Fruit fly (Drosophila melanogaster): ENCODE data around the gene LpR1.

The LpR1 gene

DNA sequence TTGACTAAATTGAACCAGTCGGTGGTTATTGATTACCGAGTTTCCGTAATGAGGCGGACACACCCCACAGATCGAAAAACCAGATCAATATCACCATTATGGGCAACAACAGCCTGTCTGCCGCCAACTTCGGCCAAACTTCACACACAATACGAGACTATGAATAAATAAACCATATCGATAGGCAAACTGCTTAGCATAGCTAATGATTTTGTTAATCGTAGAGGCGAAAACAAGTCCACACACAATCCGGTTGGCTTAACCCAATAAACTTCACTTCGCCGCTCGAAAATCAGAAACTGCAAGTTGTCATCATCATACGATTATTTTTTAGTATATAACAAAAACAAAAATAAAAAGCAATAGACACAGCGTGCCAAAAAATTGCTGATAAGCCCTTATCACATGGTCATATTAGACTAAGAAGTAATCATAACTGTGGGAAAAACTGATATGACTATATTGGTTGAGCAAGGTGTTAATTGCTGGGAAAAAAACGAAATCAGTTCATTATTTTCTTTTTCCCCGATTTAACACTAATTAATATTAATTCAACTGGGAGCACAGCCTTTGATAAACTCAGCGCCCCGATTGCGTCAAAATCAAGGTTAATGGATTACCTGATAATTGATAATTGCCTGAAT is 6.9 kb downstream of the LpR1 start:
- TF ChIP-seq cyc (GFP tag; optimal IDR thresholded peaks at IDR 0.05) = no peak
- TF ChIP-seq Hr4 (GFP tag; optimal IDR thresholded peaks at IDR 0.05) = no peak
- TF ChIP-seq Lpt (GFP tag; optimal IDR thresholded peaks at IDR 0.05) = no peak
- peak; percentile 87 for TF ChIP-seq svp (GFP tag)
- TF ChIP-seq Sox14 (GFP tag; optimal IDR thresholded peaks at IDR 0.05) = no peak

DNA sequence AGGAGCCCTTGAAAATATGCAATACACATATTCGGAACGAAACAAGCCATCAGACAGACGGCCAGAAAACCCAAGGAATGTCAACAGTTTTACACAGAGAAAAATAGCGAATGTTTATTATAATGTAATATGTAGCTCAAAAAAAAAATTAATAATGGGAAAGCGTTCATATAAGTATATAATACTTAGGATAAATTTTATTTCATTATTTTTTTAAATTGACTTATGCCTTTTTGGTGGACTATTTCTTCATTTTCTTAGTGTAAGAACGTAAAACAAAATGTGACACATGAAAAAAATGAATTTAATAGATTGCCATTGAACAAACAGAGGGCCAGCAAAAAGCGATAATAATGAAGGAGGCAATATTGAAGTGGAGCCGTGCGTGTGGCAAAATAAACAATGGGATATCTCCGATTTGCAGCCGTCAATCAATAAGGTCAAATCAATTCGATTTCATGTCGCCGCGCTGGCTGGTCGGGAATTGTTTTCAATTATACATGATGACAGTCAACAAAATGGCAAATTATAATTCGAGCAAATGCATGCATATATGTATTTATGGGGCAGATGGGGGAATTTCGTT is 8.0 kb downstream of the LpR1 start:
- peak; percentile 47 for TF ChIP-seq fkh (GFP tag; optimal IDR thresholded peaks at IDR 0.05)
- TF ChIP-seq dsx (GFP tag; optimal IDR thresholded peaks at IDR 0.05; ENCODE audit: poor library complexity, severe bottlenecking) = peak; percentile 47
- TF ChIP-seq net (GFP tag; optimal IDR thresholded peaks at IDR 0.05) = no peak
- peak; percentile 85 for TF ChIP-seq Eip78C (GFP tag)
- peak; percentile 8 for TF ChIP-seq topi (GFP tag; optimal IDR thresholded peaks at IDR 0.05)
- TF ChIP-seq svp (GFP tag) = peak; percentile 91
- TF ChIP-seq achi (GFP tag; optimal IDR thresholded peaks at IDR 0.05) = no peak
- TF ChIP-seq Lpt (GFP tag; optimal IDR thresholded peaks at IDR 0.05) = no peak
- TF ChIP-seq CG3032 (tag; optimal IDR thresholded peaks at IDR 0.05) = peak; percentile 15
- 0 out of 2 replicates have a peak, but pooled peaks have one; percentile 15 for TF ChIP-seq Gug (GFP tag; IDR thresholded peaks at IDR 0.05)
- TF ChIP-seq vri (GFP tag; optimal IDR thresholded peaks at IDR 0.05) = no peak

DNA sequence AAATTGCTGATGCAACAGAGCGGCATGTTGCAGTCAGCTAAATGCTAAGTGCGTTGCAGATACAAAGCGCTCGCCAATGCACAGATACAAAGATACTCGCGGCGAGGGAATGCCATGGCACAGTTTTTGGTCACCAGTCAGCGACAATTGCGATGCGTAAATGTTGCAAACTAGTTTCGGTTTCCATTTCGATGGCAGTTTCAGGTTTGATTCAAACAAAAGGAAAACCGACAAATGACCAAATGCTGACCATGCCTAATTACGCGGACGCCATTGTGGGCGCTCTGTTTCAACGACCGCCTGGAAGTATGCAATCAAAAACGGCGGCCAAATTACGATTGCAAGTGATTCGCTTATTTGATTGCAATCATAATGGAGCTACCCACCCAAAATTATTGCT is 9.1 kb downstream of the LpR1 start:
- TF ChIP-seq CG7368 (GFP tag; optimal IDR thresholded peaks at IDR 0.05) = no peak
- TF ChIP-seq CG6163 (GFP tag; IDR thresholded peaks at IDR 0.05) = 0 out of 3 replicates have a peak, but pooled peaks have one; percentile 33
- TF ChIP-seq CG10631 (GFP tag; optimal IDR thresholded peaks at IDR 0.05) = no peak
- peak; percentile 68 for TF ChIP-seq CG6276 (GFP tag; optimal IDR thresholded peaks at IDR 0.05)
- no peak for TF ChIP-seq Sox14 (GFP tag; optimal IDR thresholded peaks at IDR 0.05)
- TF ChIP-seq Eip78C (GFP tag) = peak; percentile 55
- TF ChIP-seq CG8632 (GFP tag; optimal IDR thresholded peaks at IDR 0.05) = no peak
- TF ChIP-seq dsx (GFP tag; optimal IDR thresholded peaks at IDR 0.05; ENCODE audit: poor library complexity, severe bottlenecking) = peak; percentile 60
- no peak for TF ChIP-seq topi (GFP tag; optimal IDR thresholded peaks at IDR 0.05)

DNA sequence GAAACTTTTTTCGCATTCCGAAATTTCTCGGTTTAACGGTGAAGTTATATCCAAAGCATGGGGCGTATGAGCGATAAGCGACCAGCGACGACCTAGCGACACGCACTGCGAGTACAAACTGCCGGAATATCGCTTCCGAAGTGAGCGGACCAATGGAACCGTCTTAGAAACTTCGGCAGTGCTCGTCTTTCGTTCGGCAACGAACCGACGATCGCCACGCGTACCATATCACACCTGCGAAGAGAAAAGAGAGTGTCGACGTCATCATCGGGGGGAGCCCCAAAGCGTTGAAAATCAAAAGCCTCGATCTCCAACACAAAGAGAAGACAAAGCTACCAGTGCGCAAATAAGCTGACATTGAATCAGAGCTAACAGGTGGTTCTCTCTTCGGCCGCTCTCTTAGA is 22.6 kb downstream of the LpR1 start, which contains the start of gene LpR2:
Gene LpR2 (minus strand): TSS at position 118 of the 404 bp plus-strand sequence.
- TF ChIP-seq Sox14 (GFP tag; optimal IDR thresholded peaks at IDR 0.05) = no peak
- TF ChIP-seq ss (GFP tag; optimal IDR thresholded peaks at IDR 0.05) = peak in 1 of 2 experiments; percentile 36
- TF ChIP-seq CG7368 (GFP tag; optimal IDR thresholded peaks at IDR 0.05) = peak; percentile 7
- TF ChIP-seq Hr39 (GFP tag; optimal IDR thresholded peaks at IDR 0.05) = no peak
- no peak for TF ChIP-seq Eip75B (GFP tag; optimal IDR thresholded peaks at IDR 0.05)
- no peak for TF ChIP-seq CG15336 (GFP tag; IDR thresholded peaks at IDR 0.05)
- TF ChIP-seq fkh (GFP tag; optimal IDR thresholded peaks at IDR 0.05) = peak; percentile 21
- TF ChIP-seq achi (GFP tag; optimal IDR thresholded peaks at IDR 0.05) = no peak
- peak; percentile 69; the same call in 1 of the 3 replicates for TF ChIP-seq CG6163 (GFP tag; IDR thresholded peaks at IDR 0.05)
- no peak for TF ChIP-seq net (GFP tag; optimal IDR thresholded peaks at IDR 0.05)
- TF ChIP-seq Sox15 (GFP tag; optimal IDR thresholded peaks at IDR 0.05) = no peak
- TF ChIP-seq salr (GFP tag; optimal IDR thresholded peaks at IDR 0.05) = no peak
- no peak for TF ChIP-seq Ets21C (GFP tag; optimal IDR thresholded peaks at IDR 0.05)
- TF ChIP-seq Blimp-1 (GFP tag; optimal IDR thresholded peaks at IDR 0.05) = peak; percentile 1
- no peak for TF ChIP-seq CG11294 (GFP tag; IDR thresholded peaks at IDR 0.05)
- TF ChIP-seq eg (GFP tag; IDR thresholded peaks at IDR 0.05) = peak; percentile 57; the same call in 2 of the 3 replicates
- TF ChIP-seq Gug (GFP tag; IDR thresholded peaks at IDR 0.05) = peak; percentile 21; the same call in 1 of the 2 replicates
- TF ChIP-seq lz (GFP tag; optimal IDR thresholded peaks at IDR 0.05) = no peak
- peak; percentile 13 for TF ChIP-seq CG9139 (GFP tag; optimal IDR thresholded peaks at IDR 0.05)
- no peak for TF ChIP-seq CG32006 (GFP tag; optimal IDR thresholded peaks at IDR 0.05)
- TF ChIP-seq CG6276 (GFP tag; optimal IDR thresholded peaks at IDR 0.05) = no peak
- no peak for TF ChIP-seq Lpt (GFP tag; optimal IDR thresholded peaks at IDR 0.05)
- TF ChIP-seq CG3032 (tag; optimal IDR thresholded peaks at IDR 0.05) = no peak
- no peak for TF ChIP-seq fd85E (GFP tag; optimal IDR thresholded peaks at IDR 0.05)
- no peak for TF ChIP-seq spab (GFP tag; optimal IDR thresholded peaks at IDR 0.05)
- TF ChIP-seq dac (GFP tag; optimal IDR thresholded peaks at IDR 0.05) = no peak
- no peak for TF ChIP-seq Eip78C (GFP tag)
- TF ChIP-seq CG1621 (tag; optimal IDR thresholded peaks at IDR 0.05) = peak; percentile 95
- TF ChIP-seq CG8319 (GFP tag; optimal IDR thresholded peaks at IDR 0.05) = no peak
- no peak for TF ChIP-seq Hr38 (GFP tag; optimal IDR thresholded peaks at IDR 0.05)
- no peak for TF ChIP-seq CG16779 (tag; optimal IDR thresholded peaks at IDR 0.05)
- no peak for TF ChIP-seq dsx (GFP tag; optimal IDR thresholded peaks at IDR 0.05; ENCODE audit: poor library complexity, severe bottlenecking)
- peak; percentile 45; the same call in 2 of the 3 replicates for TF ChIP-seq CG8119 (GFP tag; IDR thresholded peaks at IDR 0.05)

Measured in whole organism, prepupa.